Worm (Caenorhabditis elegans) whole organism, L2 larva: ENCODE results near the gene srb-16.

Source experiments
- aly-2 ChIP-seq: fragments of 150-350 bp; optimal IDR thresholded peaks from 2 replicates; lab custom pipeline; 2014; ENCODE audit warnings: missing biosample characterization, missing genetic modification characterization
- ama-1 ChIP-seq: fragments of 150-350 bp; optimal IDR thresholded peaks from 2 replicates; lab custom pipeline; 2018; ENCODE audit warnings: inconsistent platforms
- blmp-1 ChIP-seq: sonication (generic microtip); optimal IDR thresholded peaks from 2 replicates; lab custom pipeline; 2017; ENCODE audit warnings: missing genetic modification characterization, mild to moderate bottlenecking, missing compliant biosample characterization, antibody characterized with exemption, moderate library complexity; ENCODE audit not compliant: insufficient read depth
- ceh-16 ChIP-seq: fragments of 150-350 bp; optimal IDR thresholded peaks from 2 replicates; lab custom pipeline; 2014; ENCODE audit warnings: missing biosample characterization, missing genetic modification characterization
- ceh-82 ChIP-seq: fragments of 150-350 bp; optimal IDR thresholded peaks from 2 replicates; lab custom pipeline; 2014; ENCODE audit warnings: missing biosample characterization, missing genetic modification characterization
- crh-2 ChIP-seq: sonication (generic microtip); optimal IDR thresholded peaks from 2 replicates; lab custom pipeline; 2017; ENCODE audit warnings: missing biosample characterization, missing genetic modification characterization
- dmd-4 ChIP-seq: sonication (generic microtip); optimal IDR thresholded peaks from 2 replicates; lab custom pipeline; 2017; ENCODE audit warnings: missing biosample characterization, missing genetic modification characterization
- egl-27 ChIP-seq: sonication (generic microtip); optimal IDR thresholded peaks from 3 replicates; lab custom pipeline; 2017; ENCODE audit warnings: missing biosample characterization, missing genetic modification reagents, missing genetic modification characterization
- fos-1 ChIP-seq: fragments of 150-350 bp; optimal IDR thresholded peaks from 2 replicates; lab custom pipeline; 2014; ENCODE audit warnings: missing biosample characterization, missing genetic modification characterization
- gmeb-1 ChIP-seq: fragments of 150-350 bp; optimal IDR thresholded peaks from 2 replicates; lab custom pipeline; 2014; ENCODE audit warnings: missing biosample characterization, missing genetic modification characterization
- lin-11 ChIP-seq: fragments of 150-350 bp; sonication (generic microtip); optimal IDR thresholded peaks from 2 replicates; lab custom pipeline; 2014; ENCODE audit warnings: missing biosample characterization, missing genetic modification characterization, inconsistent platforms, mixed read lengths
- lin-13 ChIP-seq: fragments of 150-350 bp; optimal IDR thresholded peaks from 2 replicates; lab custom pipeline; 2014; ENCODE audit warnings: missing biosample characterization, missing genetic modification reagents, missing genetic modification characterization
- lsy-2 ChIP-seq, 2 experiments: fragments of 150-350 bp in 1 of 2; sonication (generic microtip) in 1 of 2; optimal IDR thresholded peaks; 2 replicates each; lab custom pipeline; 2014 to 2017; ENCODE audit warnings: missing biosample characterization in 2 of 2, missing genetic modification characterization in 2 of 2
- mab-5 ChIP-seq: fragments of 150-350 bp; optimal IDR thresholded peaks from 2 replicates; lab custom pipeline; 2014; ENCODE audit warnings: missing biosample characterization, missing genetic modification characterization
- mbf-1 ChIP-seq: sonication (generic microtip); optimal IDR thresholded peaks from 2 replicates; lab custom pipeline; 2017; ENCODE audit warnings: missing biosample characterization, missing genetic modification characterization
- nhr-10 ChIP-seq: sonication (generic microtip); optimal IDR thresholded peaks from 2 replicates; lab custom pipeline; 2017; ENCODE audit warnings: missing biosample characterization, missing genetic modification characterization
- nhr-11 ChIP-seq: fragments of 150-350 bp; optimal IDR thresholded peaks from 2 replicates; lab custom pipeline; 2014; ENCODE audit warnings: missing biosample characterization, missing genetic modification characterization
- nhr-12 ChIP-seq: fragments of 150-350 bp; optimal IDR thresholded peaks from 2 replicates; lab custom pipeline; 2014; ENCODE audit warnings: missing biosample characterization, missing genetic modification characterization
- nhr-129 ChIP-seq: fragments of 150-350 bp; optimal IDR thresholded peaks from 2 replicates; lab custom pipeline; 2014; ENCODE audit warnings: missing biosample characterization, missing genetic modification characterization
- nhr-23 ChIP-seq: fragments of 150-350 bp; optimal IDR thresholded peaks from 2 replicates; lab custom pipeline; 2014; ENCODE audit warnings: missing biosample characterization, missing genetic modification reagents, missing genetic modification characterization
- nhr-237 ChIP-seq: fragments of 150-350 bp; optimal IDR thresholded peaks from 2 replicates; lab custom pipeline; 2014; ENCODE audit warnings: missing biosample characterization, missing genetic modification characterization
- nhr-6 ChIP-seq: fragments of 150-350 bp; optimal IDR thresholded peaks from 2 replicates; lab custom pipeline; 2014; ENCODE audit warnings: missing biosample characterization, missing genetic modification characterization
- nhr-77 ChIP-seq: fragments of 150-350 bp; optimal IDR thresholded peaks from 2 replicates; lab custom pipeline; 2014; ENCODE audit warnings: missing biosample characterization, missing genetic modification characterization
- peb-1 ChIP-seq: fragments of 150-350 bp; optimal IDR thresholded peaks from 2 replicates; lab custom pipeline; 2014; ENCODE audit warnings: missing biosample characterization, missing genetic modification characterization
- sem-4 ChIP-seq: fragments of 150-350 bp; optimal IDR thresholded peaks from 2 replicates; lab custom pipeline; 2014; ENCODE audit warnings: missing biosample characterization, missing genetic modification reagents, missing genetic modification characterization
- skn-1 ChIP-seq: sonication (generic microtip); optimal IDR thresholded peaks from 2 replicates; lab custom pipeline; 2017; ENCODE audit warnings: missing biosample characterization, missing genetic modification characterization
- sma-3 ChIP-seq: sonication (generic microtip); optimal IDR thresholded peaks from 2 replicates; lab custom pipeline; 2016; ENCODE audit warnings: missing genetic modification reagents, missing genetic modification characterization, missing compliant biosample characterization
- sma-9 ChIP-seq, 2 experiments: fragments of 150-350 bp in 1 of 2; sonication (generic microtip) in 1 of 2; optimal IDR thresholded peaks; 2 replicates each; lab custom pipeline; 2014 to 2016; ENCODE audit warnings: missing genetic modification characterization in 2 of 2, mild to moderate bottlenecking in 1 of 2, missing biosample characterization in 1 of 2, missing compliant biosample characterization in 1 of 2, missing genetic modification reagents in 1 of 2, moderate library complexity in 1 of 2
- snpc-4 ChIP-seq: fragments of 150-350 bp; optimal IDR thresholded peaks from 2 replicates; lab custom pipeline; 2014; ENCODE audit warnings: missing biosample characterization, missing genetic modification characterization
- unc-39 ChIP-seq: fragments of 150-350 bp; optimal IDR thresholded peaks from 2 replicates; lab custom pipeline; 2014; ENCODE audit warnings: missing biosample characterization, missing genetic modification characterization
- unc-55 ChIP-seq: fragments of 150-350 bp; sonication (generic microtip); optimal IDR thresholded peaks from 3 replicates; lab custom pipeline; 2014; ENCODE audit warnings: missing biosample characterization, missing genetic modification reagents, missing genetic modification characterization
- unc-62 ChIP-seq: fragments of 150-350 bp; optimal IDR thresholded peaks from 2 replicates; lab custom pipeline; 2014; ENCODE audit warnings: missing biosample characterization, missing genetic modification reagents, missing genetic modification characterization
- ztf-11 ChIP-seq: sonication (generic microtip); optimal IDR thresholded peaks from 2 replicates; lab custom pipeline; 2017; ENCODE audit warnings: missing biosample characterization, missing genetic modification characterization
- ztf-4 ChIP-seq: fragments of 150-350 bp; optimal IDR thresholded peaks from 2 replicates; lab custom pipeline; 2014; ENCODE audit warnings: missing biosample characterization, missing genetic modification characterization

The srb-16 gene

ce11 chrII:5180272-5180671, 29.5 kb upstream of the srb-16 start:
- no peak for TF ChIP-seq blmp-1
- no peak for TF ChIP-seq nhr-23
- TF ChIP-seq unc-39 (tag; lab: Kevin White, UChicago), result no peak
- no peak for TF ChIP-seq nhr-77 (tag; lab: Kevin White, UChicago)
- no peak for TF ChIP-seq ceh-16
- TF ChIP-seq lsy-2 (tag; optimal IDR thresholded peaks at IDR 0.05; lab: Kevin White, UChicago), result no peak
- TF ChIP-seq dmd-4 (tag; lab: Kevin White, UChicago), result no peak
- no peak for TF ChIP-seq ztf-11 (tag; lab: Kevin White, UChicago)
- TF ChIP-seq nhr-10 (tag; lab: Kevin White, UChicago), result no peak
- TF ChIP-seq mab-5 (tag; lab: Kevin White, UChicago), result no peak
- no peak for TF ChIP-seq mbf-1 (tag; lab: Kevin White, UChicago)
- TF ChIP-seq aly-2 (tag; lab: Kevin White, UChicago), result no peak
- TF ChIP-seq peb-1 (tag; lab: Kevin White, UChicago), result no peak
- no peak for TF ChIP-seq egl-27 (tag; lab: Kevin White, UChicago)
- TF ChIP-seq skn-1 (tag; lab: Kevin White, UChicago), result no peak
- TF ChIP-seq nhr-129 (tag; lab: Kevin White, UChicago), result no peak
- TF ChIP-seq unc-62 (GFP tag; lab: Kevin White, UChicago), result no peak
- no peak for TF ChIP-seq ztf-4 (tag; lab: Kevin White, UChicago)

ce11 chrII:5178609-5179008, 27.9 kb upstream of the srb-16 start:
- TF ChIP-seq sma-9 (GFP tag; optimal IDR thresholded peaks at IDR 0.05; lab: Kevin White, UChicago), result no peak
- no peak for TF ChIP-seq sma-9 (tag; optimal IDR thresholded peaks at IDR 0.05; lab: Kevin White, UChicago)
- TF ChIP-seq fos-1 (tag; lab: Kevin White, UChicago), result no peak
- TF ChIP-seq ama-1 (lab: Kevin White, UChicago), result peak; percentile 23

ce11 chrII:5177902-5178301, 27.2 kb upstream of the srb-16 start, which contains the start of gene C27D6.12:
Gene C27D6.12, minus strand, starts transcription at chrII:5178002.
- TF ChIP-seq sma-3 (GFP tag; lab: Kevin White, UChicago) (no peak), egl-27 (tag; lab: Kevin White, UChicago) (no peak)

- TF ChIP-seq nhr-77 (tag; lab: Kevin White, UChicago), result no peak
- TF ChIP-seq blmp-1, result no peak
- TF ChIP-seq crh-2, result no peak
- TF ChIP-seq fos-1 (tag; lab: Kevin White, UChicago), result no peak
- no peak for TF ChIP-seq gmeb-1
- no peak for TF ChIP-seq nhr-11 (tag; lab: Kevin White, UChicago)
- TF ChIP-seq, all 48 proteins: peak for 0
Observed at ce11 chrII:5176934-5177333, 26.2 kb upstream of the srb-16 start.

- TF ChIP-seq nhr-12 (no peak), ama-1 (lab: Kevin White, UChicago) (no peak), snpc-4 (tag; lab: Kevin White, UChicago) (no peak), lin-11 (tag; lab: Kevin White, UChicago) (no peak), nhr-237 (tag; lab: Kevin White, UChicago) (no peak), ceh-16 (no peak), nhr-129 (tag; lab: Kevin White, UChicago) (no peak), lin-13 (no peak), sem-4 (no peak), ceh-82 (no peak), peb-1 (tag; lab: Kevin White, UChicago) (no peak), lsy-2 (tag; optimal IDR thresholded peaks at IDR 0.05; lab: Kevin White, UChicago) (no peak), nhr-10 (tag; lab: Kevin White, UChicago) (no peak), nhr-6 (tag; lab: Kevin White, UChicago) (no peak), skn-1 (tag; lab: Kevin White, UChicago) (no peak), unc-55 (GFP tag; lab: Kevin White, UChicago) (no peak), ztf-4 (tag; lab: Kevin White, UChicago) (no peak)
Observed at ce11 chrII:5174370-5174769, 23.6 kb upstream of the srb-16 start, which contains the start of gene C27D6.3. Gene C27D6.3, minus strand, starts transcription at chrII:5174470.
